Worm (Caenorhabditis elegans) whole organism, late embryonic: ENCODE measurements around the gene T05H4.4.

ENCODE experiments used
- C08G9.2 ChIP-seq: sonication (generic microtip); optimal IDR thresholded peaks from 2 replicates; lab custom pipeline; 2016; ENCODE audit warnings: mild to moderate bottlenecking, missing genetic modification characterization, moderate library complexity, missing compliant biosample characterization
- C38D4.7 ChIP-seq: fragments of 200-800 bp; sonication (Bioruptor generic); optimal IDR thresholded peaks from 2 replicates; lab custom pipeline; 2018; ENCODE audit warnings: mild to moderate bottlenecking, missing genetic modification characterization, moderate library complexity, missing compliant biosample characterization
- F13H6.1 ChIP-seq: sonication (generic microtip); optimal IDR thresholded peaks from 2 replicates; lab custom pipeline; 2016; ENCODE audit warnings: missing genetic modification characterization, missing compliant biosample characterization
- K02D7.2 ChIP-seq: sonication (generic microtip); optimal IDR thresholded peaks from 2 replicates; lab custom pipeline; 2017; ENCODE audit warnings: mild to moderate bottlenecking, missing genetic modification characterization, missing compliant biosample characterization
- ceh-2 ChIP-seq: sonication (generic microtip); optimal IDR thresholded peaks from 2 replicates; lab custom pipeline; 2016; ENCODE audit warnings: missing genotype, missing genetic modification characterization, missing compliant biosample characterization
- ceh-30 ChIP-seq: fragments of 150-350 bp; optimal IDR thresholded peaks from 2 replicates; lab custom pipeline; 2014; ENCODE audit warnings: missing biosample characterization, missing genetic modification characterization
- ceh-48 ChIP-seq: sonication (generic microtip); optimal IDR thresholded peaks from 2 replicates; lab custom pipeline; 2016; ENCODE audit warnings: missing genetic modification characterization, inconsistent platforms, missing compliant biosample characterization
- ceh-9 ChIP-seq: sonication (generic microtip); optimal IDR thresholded peaks from 2 replicates; lab custom pipeline; 2016; ENCODE audit warnings: mild to moderate bottlenecking, missing genetic modification characterization, inconsistent platforms, missing compliant biosample characterization
- dve-1 ChIP-seq: sonication (generic microtip); optimal IDR thresholded peaks from 2 replicates; lab custom pipeline; 2017; ENCODE audit warnings: antibody characterized with exemption, mild to moderate bottlenecking, missing genetic modification characterization, missing compliant biosample characterization
- elt-2 ChIP-seq: sonication (generic microtip); optimal IDR thresholded peaks from 2 replicates; lab custom pipeline; 2016; ENCODE audit warnings: missing genetic modification reagents, missing genetic modification characterization, missing compliant biosample characterization
- elt-4 ChIP-seq: sonication (generic microtip); optimal IDR thresholded peaks from 2 replicates; lab custom pipeline; 2016; ENCODE audit warnings: missing genetic modification characterization, missing compliant biosample characterization
- eyg-1 ChIP-seq: sonication (generic microtip); optimal IDR thresholded peaks from 2 replicates; lab custom pipeline; 2016; ENCODE audit warnings: missing genotype, missing genetic modification characterization, missing compliant biosample characterization
- fkh-10 ChIP-seq: fragments of 150-350 bp; optimal IDR thresholded peaks from 2 replicates; lab custom pipeline; 2014; ENCODE audit warnings: missing biosample characterization, missing genetic modification reagents, missing genetic modification characterization
- fkh-6 ChIP-seq: sonication (generic microtip); optimal IDR thresholded peaks from 2 replicates; lab custom pipeline; 2016; ENCODE audit warnings: missing genetic modification characterization, missing compliant biosample characterization
- gmeb-2 ChIP-seq: sonication (generic microtip); optimal IDR thresholded peaks from 2 replicates; lab custom pipeline; 2016; ENCODE audit warnings: missing genetic modification characterization, inconsistent platforms, missing compliant biosample characterization
- hlh-13 ChIP-seq: fragments of 200-800 bp; sonication (Bioruptor generic); optimal IDR thresholded peaks from 2 replicates; lab custom pipeline; 2018; ENCODE audit warnings: mild to moderate bottlenecking, missing genetic modification characterization, missing compliant biosample characterization
- hlh-30 ChIP-seq: sonication (generic microtip); optimal IDR thresholded peaks from 2 replicates; lab custom pipeline; 2017; ENCODE audit warnings: antibody characterized with exemption, missing genetic modification characterization, missing compliant biosample characterization; ENCODE audit not compliant: insufficient read depth
- hlh-8 ChIP-seq: sonication (generic microtip); optimal IDR thresholded peaks from 2 replicates; lab custom pipeline; 2016; ENCODE audit warnings: missing genotype, missing genetic modification characterization, missing compliant biosample characterization
- lin-11 ChIP-seq: fragments of 200-800 bp; sonication (Bioruptor generic); optimal IDR thresholded peaks from 2 replicates; lab custom pipeline; 2018; ENCODE audit warnings: mild to moderate bottlenecking, missing genetic modification characterization, missing compliant biosample characterization
- madf-2 ChIP-seq: sonication (generic microtip); optimal IDR thresholded peaks from 2 replicates; lab custom pipeline; 2017; ENCODE audit warnings: missing genetic modification characterization, missing compliant biosample characterization
- mec-3 ChIP-seq: sonication (generic microtip); optimal IDR thresholded peaks from 2 replicates; lab custom pipeline; 2016; ENCODE audit warnings: borderline replicate concordance, missing genetic modification characterization, missing compliant biosample characterization
- nfya-1 ChIP-seq: sonication (generic microtip); optimal IDR thresholded peaks from 2 replicates; lab custom pipeline; 2017; ENCODE audit warnings: missing genetic modification characterization, mild to moderate bottlenecking, missing compliant biosample characterization, antibody characterized with exemption, moderate library complexity
- nhr-232 ChIP-seq: sonication (generic microtip); optimal IDR thresholded peaks from 2 replicates; lab custom pipeline; 2016; ENCODE audit warnings: missing genetic modification characterization, missing compliant biosample characterization
- npax-4 ChIP-seq: sonication (generic microtip); optimal IDR thresholded peaks from 2 replicates; lab custom pipeline; 2016; ENCODE audit warnings: missing genetic modification characterization, missing compliant biosample characterization
- odd-2 ChIP-seq: sonication (generic microtip); optimal IDR thresholded peaks from 2 replicates; lab custom pipeline; 2017; ENCODE audit warnings: antibody characterized with exemption, mild to moderate bottlenecking, missing genetic modification characterization, missing compliant biosample characterization
- pax-1 ChIP-seq: fragments of 150-350 bp; optimal IDR thresholded peaks from 2 replicates; lab custom pipeline; 2014; ENCODE audit warnings: missing biosample characterization, missing genetic modification characterization
- pha-2 ChIP-seq: sonication (generic microtip); optimal IDR thresholded peaks from 2 replicates; lab custom pipeline; 2017; ENCODE audit warnings: mild to moderate bottlenecking, missing genetic modification characterization, missing compliant biosample characterization
- pha-4 ChIP-seq: fragments of 150-350 bp; optimal IDR thresholded peaks from 2 replicates; lab custom pipeline; 2018; ENCODE audit warnings: missing biosample characterization, missing genetic modification reagents, missing genetic modification characterization
- pqm-1 ChIP-seq: sonication (generic microtip); optimal IDR thresholded peaks from 2 replicates; lab custom pipeline; 2016; ENCODE audit warnings: missing genetic modification characterization, missing compliant biosample characterization
- ref-2 ChIP-seq: sonication (generic microtip); optimal IDR thresholded peaks from 2 replicates; lab custom pipeline; 2016; ENCODE audit warnings: missing genetic modification characterization, missing compliant biosample characterization
- sox-2 ChIP-seq: fragments of 200-800 bp; sonication (Bioruptor generic); IDR thresholded peaks from 2 replicates; pipeline ENCODE4 v1.3.6; 2022; ENCODE audit warnings: missing genetic modification reagents, missing genetic modification characterization, missing compliant biosample characterization
- sox-4 ChIP-seq: sonication (generic microtip); optimal IDR thresholded peaks from 2 replicates; lab custom pipeline; 2017; ENCODE audit warnings: mild to moderate bottlenecking, missing genetic modification characterization, inconsistent platforms, missing compliant biosample characterization
- tbx-7 ChIP-seq: sonication (generic microtip); optimal IDR thresholded peaks from 2 replicates; lab custom pipeline; 2016; ENCODE audit warnings: missing genotype, missing genetic modification characterization, missing compliant biosample characterization
- ttx-3 ChIP-seq: sonication (generic microtip); optimal IDR thresholded peaks from 2 replicates; lab custom pipeline; 2016; ENCODE audit warnings: missing genetic modification reagents, missing genetic modification characterization, missing compliant biosample characterization
- unc-3 ChIP-seq, 2 experiments: fragments of 200-800 bp in 1 of 2; sonication (Bioruptor generic) in 1 of 2; sonication (generic microtip) in 1 of 2; conservative IDR thresholded peaks in 1 of 2; optimal IDR thresholded peaks in 1 of 2; 2 replicates each; pipeline versions ENCODE4 v1.3.6 to Lab custom; 2016 to 2022; ENCODE audit warnings: missing compliant biosample characterization in 2 of 2, missing genetic modification characterization in 2 of 2, missing genetic modification reagents in 1 of 2
- unc-55 ChIP-seq: sonication (generic microtip); optimal IDR thresholded peaks from 2 replicates; lab custom pipeline; 2017; ENCODE audit warnings: missing biosample characterization, missing genetic modification reagents, missing genetic modification characterization
- unc-86 ChIP-seq: sonication (generic microtip); optimal IDR thresholded peaks from 2 replicates; lab custom pipeline; 2016; ENCODE audit warnings: missing genetic modification characterization, missing compliant biosample characterization

Gene T05H4.4

ce11 chrV:6438601-6439000 is at the start of gene T05H4.4:
Gene T05H4.4, plus strand, starts transcription at chrV:6438901.
- TF ChIP-seq unc-55 (GFP tag; lab: Kevin White, UChicago) (no peak), fkh-10 (GFP tag; lab: Kevin White, UChicago) (no peak), eyg-1 (no peak), pax-1 (tag; lab: Kevin White, UChicago) (no peak), ttx-3 (no peak), npax-4 (tag; lab: Kevin White, UChicago) (no peak)

DNA sequence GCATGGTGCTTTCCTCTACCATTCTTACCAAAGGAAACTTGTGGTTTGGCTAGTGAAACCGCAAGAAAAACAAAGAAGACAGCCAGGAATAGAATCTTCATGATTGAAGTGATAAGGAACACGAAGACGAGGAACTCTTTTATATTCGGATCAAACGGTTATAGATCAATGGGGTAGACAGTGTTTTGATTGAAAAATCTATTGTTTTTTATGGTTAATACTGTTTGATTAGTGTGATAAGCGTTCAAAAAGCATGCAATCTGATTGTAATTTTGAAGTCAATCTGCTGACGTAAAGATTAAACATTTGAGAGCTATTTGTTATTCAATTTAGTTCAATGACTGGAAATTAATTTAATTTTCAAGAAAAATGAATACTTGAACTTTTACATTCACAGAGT is 49.1 kb upstream of the T05H4.4 start, which contains the start of gene F57F4.2:
F57F4.2 (minus strand) TSS at position 101 of the 400 bp plus-strand sequence.
- no peak for TF ChIP-seq lin-11
- TF ChIP-seq madf-2, result no peak
- no peak for TF ChIP-seq hlh-30 (tag; lab: Kevin White, UChicago)

DNA sequence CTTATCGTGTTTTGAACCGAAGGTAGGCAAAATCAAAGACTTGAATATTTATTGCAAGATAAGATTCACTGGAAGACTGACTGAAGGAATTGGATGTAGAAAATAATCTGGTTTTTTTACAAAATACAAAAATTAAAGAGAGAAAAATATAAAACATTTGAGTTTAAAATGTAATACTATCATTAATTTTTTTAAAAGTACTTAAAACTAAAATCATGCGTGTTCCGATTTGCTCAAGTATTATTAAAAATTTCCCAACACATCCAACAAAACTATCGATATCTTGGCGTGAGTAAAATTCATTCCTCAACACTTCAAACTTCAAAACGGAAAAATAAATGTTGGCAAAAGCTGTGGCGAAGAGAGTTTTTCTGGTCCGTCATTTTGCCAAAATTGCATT is 48.5 kb upstream of the T05H4.4 start, which contains the start of gene F57F4.1:
F57F4.1 (plus strand) TSS at position 301 of the 400 bp plus-strand sequence.
- no peak for TF ChIP-seq gmeb-2 (tag; lab: Kevin White, UChicago)
- TF ChIP-seq unc-3 (GFP tag; conservative IDR thresholded peaks at IDR 0.05; lab: Robert Waterston, UW), result no peak
- TF ChIP-seq unc-3 (tag; optimal IDR thresholded peaks at IDR 0.05; lab: Kevin White, UChicago), result no peak
- no peak for TF ChIP-seq ref-2 (tag; lab: Kevin White, UChicago)
- no peak for TF ChIP-seq ceh-2 (tag; lab: Kevin White, UChicago)
- TF ChIP-seq unc-86, result no peak
- TF ChIP-seq F13H6.1 (tag; lab: Kevin White, UChicago), result no peak
- TF ChIP-seq hlh-13 (GFP tag; lab: Kevin White, UChicago), result no peak
- TF ChIP-seq pha-2 (tag; lab: Kevin White, UChicago), result no peak
- no peak for TF ChIP-seq mec-3
- no peak for TF ChIP-seq ceh-48
- TF ChIP-seq sox-4 (tag; lab: Kevin White, UChicago), result no peak
- TF ChIP-seq unc-55 (GFP tag; lab: Kevin White, UChicago), result no peak
- no peak for TF ChIP-seq ceh-30 (tag; lab: Kevin White, UChicago)
- TF ChIP-seq C38D4.7 (GFP tag; lab: Kevin White, UChicago), result no peak
- TF ChIP-seq hlh-30 (tag; lab: Kevin White, UChicago), result no peak
- no peak for TF ChIP-seq odd-2 (tag; lab: Kevin White, UChicago)
- TF ChIP-seq nhr-232, result no peak

- TF ChIP-seq nhr-232 (no peak), K02D7.2 (tag; lab: Kevin White, UChicago) (no peak), lin-11 (no peak), fkh-6 (tag; lab: Kevin White, UChicago) (no peak), unc-3 (GFP tag; conservative IDR thresholded peaks at IDR 0.05; lab: Robert Waterston, UW) (no peak), unc-3 (tag; optimal IDR thresholded peaks at IDR 0.05; lab: Kevin White, UChicago) (no peak), dve-1 (tag; lab: Kevin White, UChicago) (no peak), hlh-13 (GFP tag; lab: Kevin White, UChicago) (no peak), ref-2 (tag; lab: Kevin White, UChicago) (no peak), elt-2 (tag; lab: Kevin White, UChicago) (no peak), ceh-9 (tag; lab: Kevin White, UChicago) (no peak), elt-4 (tag; lab: Kevin White, UChicago) (no peak), pha-4 (no peak), nfya-1 (tag; lab: Kevin White, UChicago) (no peak), C08G9.2 (tag; lab: Kevin White, UChicago) (no peak), odd-2 (tag; lab: Kevin White, UChicago) (no peak), ceh-2 (tag; lab: Kevin White, UChicago) (no peak), hlh-8 (no peak), tbx-7 (no peak), sox-2 (GFP tag; lab: Robert Waterston, UW) (no peak), pqm-1 (tag; lab: Kevin White, UChicago) (no peak)
Observed at ce11 chrV:6398922-6399321, 39.8 kb upstream of the T05H4.4 start.
